Worm (Caenorhabditis elegans): Measurements from ENCODE around the gene C01G10.14.

- TF ChIP-seq ref-2 (tag; optimal IDR thresholded peaks at IDR 0.05), result no peak
- no peak for TF ChIP-seq sox-4 (tag; optimal IDR thresholded peaks at IDR 0.05)
- no peak for TF ChIP-seq pha-4 (tag; optimal IDR thresholded peaks at IDR 0.05)
- TF ChIP-seq ceh-18 (tag; optimal IDR thresholded peaks at IDR 0.05), result no peak
- no peak for TF ChIP-seq ets-4 (tag; optimal IDR thresholded peaks at IDR 0.05)
- no peak for TF ChIP-seq K02D7.2 (tag; optimal IDR thresholded peaks at IDR 0.05)
- TF ChIP-seq fax-1 (tag; optimal IDR thresholded peaks at IDR 0.05), result no peak
- TF ChIP-seq pqm-1 (tag; optimal IDR thresholded peaks at IDR 0.05), result no peak
- TF ChIP-seq pha-2 (tag; optimal IDR thresholded peaks at IDR 0.05), result no peak
- TF ChIP-seq elt-4 (tag; optimal IDR thresholded peaks at IDR 0.05), result no peak
- no peak for TF ChIP-seq tbx-2 (tag; optimal IDR thresholded peaks at IDR 0.05)
- TF ChIP-seq fkh-10 (GFP tag; optimal IDR thresholded peaks at IDR 0.05), result no peak
- TF ChIP-seq lin-11 (tag; optimal IDR thresholded peaks at IDR 0.05), result no peak
- no peak for TF ChIP-seq unc-86 (tag; optimal IDR thresholded peaks at IDR 0.05)
Measured at ce11 chrV:15132423-15132822, 26.7 kb upstream of the C01G10.14 start, which contains the start of gene str-171.
